Worm (Caenorhabditis elegans) whole organism, dauer: ENCODE results near the gene R11D1.1.

ENCODE experiments used
- unc-62 ChIP-seq: sonication (generic microtip); optimal IDR thresholded peaks from 2 replicates; lab custom pipeline; 2017; ENCODE audit warnings: missing biosample characterization, missing genetic modification reagents, missing genetic modification characterization

R11D1.1 gene

ce11 chrV:12704077-12704476, at the start of gene R11D1.1:
TSS of gene R11D1.1 (plus strand) at chrV:12704377.
- no peak for TF ChIP-seq unc-62 (GFP tag; lab: Kevin White, UChicago)

DNA sequence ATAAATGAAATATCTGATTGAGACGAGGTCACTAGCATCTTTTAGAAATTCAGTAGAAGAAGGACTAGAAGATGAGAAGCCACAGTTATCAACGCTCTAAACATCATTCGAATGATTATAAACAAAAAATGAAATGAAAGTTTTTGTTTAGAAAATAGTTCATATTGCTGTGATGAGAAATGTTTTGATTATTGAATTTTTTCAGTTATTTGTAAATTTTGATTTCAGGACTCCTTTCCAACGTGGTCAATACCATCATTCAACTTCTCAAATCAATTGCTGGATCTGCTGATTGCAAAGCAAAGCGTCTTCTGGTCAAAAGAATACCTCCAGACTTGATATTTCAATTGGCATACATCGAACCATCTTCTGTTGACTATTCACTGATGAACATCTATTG, 46.0 kb upstream of the R11D1.1 start, which contains the start of gene W05B10.6:
W05B10.6 (minus strand) TSS at position 101 of the 400 bp plus-strand sequence.
- no peak for TF ChIP-seq unc-62 (GFP tag; lab: Kevin White, UChicago)

ce11 chrV:12659426-12659825, 44.8 kb upstream of the R11D1.1 start, which contains the start of gene ccch-3:
TSS of gene ccch-3 (minus strand) at chrV:12659687.
- TF ChIP-seq unc-62 (GFP tag; lab: Kevin White, UChicago) = no peak

DNA sequence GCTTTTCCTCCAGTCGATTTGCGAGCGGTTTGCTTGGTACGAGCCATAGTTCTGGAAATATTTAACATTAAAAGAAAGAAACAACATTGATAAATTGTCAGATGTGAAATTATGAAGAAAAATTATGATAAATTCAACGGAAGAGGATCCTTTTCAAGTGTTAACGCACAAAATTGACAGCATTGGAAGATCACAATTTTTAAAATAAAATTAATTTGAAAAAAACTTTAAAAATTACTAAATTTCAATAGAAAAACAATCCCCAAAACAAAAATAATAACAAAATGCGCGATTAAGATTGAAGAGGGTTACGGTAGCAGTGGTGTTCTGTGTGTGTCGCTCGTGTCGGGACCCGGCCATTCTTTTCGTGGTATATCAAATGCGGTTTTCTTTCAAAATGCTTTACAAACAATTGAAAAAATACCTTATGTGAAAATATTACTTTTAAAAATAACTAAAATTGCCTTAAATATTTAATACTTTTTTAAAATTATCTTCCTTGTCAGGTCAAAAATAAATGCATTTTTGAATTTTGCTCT, 43.8 kb upstream of the R11D1.1 start, which contains the start of gene his-74:
his-74 (minus strand) TSS at position 51 of the 539 bp plus-strand sequence.
- no peak for TF ChIP-seq unc-62 (GFP tag; lab: Kevin White, UChicago)

DNA sequence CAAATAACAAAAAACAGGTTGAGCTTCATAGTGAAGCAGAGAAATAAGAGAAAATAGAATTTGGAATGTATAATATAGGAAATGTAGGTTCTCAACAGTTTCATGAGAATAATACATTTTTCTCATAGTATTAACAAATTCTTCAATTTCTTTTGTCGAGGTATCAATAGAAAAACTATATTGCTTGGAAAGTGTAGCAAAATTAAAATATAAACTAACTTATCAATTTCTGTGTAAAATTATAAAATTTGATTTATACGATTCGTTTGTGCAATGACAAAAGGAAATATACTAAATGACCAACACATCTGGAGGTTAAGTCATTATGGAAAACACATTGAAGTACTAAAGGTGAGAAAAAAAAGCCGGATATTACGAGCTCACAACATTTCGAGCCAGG, 42.6 kb upstream of the R11D1.1 start, which contains the start of gene W05B10.3:
W05B10.3 (minus strand) TSS at position 101 of the 400 bp plus-strand sequence.
- no peak for TF ChIP-seq unc-62 (GFP tag; lab: Kevin White, UChicago)

DNA sequence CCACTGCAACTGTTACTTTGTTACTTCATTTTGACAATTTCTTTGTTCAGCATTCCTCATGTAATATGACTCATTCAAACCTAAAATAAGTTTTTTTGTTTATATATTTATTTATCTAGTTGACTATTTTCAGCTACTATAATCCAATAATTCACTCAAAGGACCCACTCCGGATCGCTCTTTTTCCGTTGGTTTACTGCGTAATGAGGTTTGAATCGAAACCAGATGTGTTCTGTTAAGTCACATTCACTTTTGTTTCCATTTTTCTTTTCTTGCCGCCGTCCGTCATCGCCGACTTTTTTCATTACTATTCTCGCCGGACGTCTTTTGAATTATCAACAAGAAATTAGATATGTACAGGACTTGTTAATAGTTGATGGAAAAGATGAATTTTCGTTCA, 40.8 kb upstream of the R11D1.1 start:
- no peak for TF ChIP-seq unc-62 (GFP tag; lab: Kevin White, UChicago)

- no peak for TF ChIP-seq unc-62 (GFP tag; lab: Kevin White, UChicago)
These were observed 36.8 kb upstream of the R11D1.1 start for ce11 chrV:12667397-12667796.

- TF ChIP-seq unc-62 (GFP tag; lab: Kevin White, UChicago) = no peak
These were observed 36.3 kb upstream of the R11D1.1 start, which contains the start of gene W05B10.4 for ce11 chrV:12667926-12668325. TSS of gene W05B10.4 (plus strand) at chrV:12668226.

ce11 chrV:12670607-12671006, 33.6 kb upstream of the R11D1.1 start, which contains the start of gene srx-116:
TSS of gene srx-116 (plus strand) at chrV:12670907.
- no peak for TF ChIP-seq unc-62 (GFP tag; lab: Kevin White, UChicago)

ce11 chrV:12673745-12674144, 30.4 kb upstream of the R11D1.1 start:
- TF ChIP-seq unc-62 (GFP tag; lab: Kevin White, UChicago) = no peak

DNA sequence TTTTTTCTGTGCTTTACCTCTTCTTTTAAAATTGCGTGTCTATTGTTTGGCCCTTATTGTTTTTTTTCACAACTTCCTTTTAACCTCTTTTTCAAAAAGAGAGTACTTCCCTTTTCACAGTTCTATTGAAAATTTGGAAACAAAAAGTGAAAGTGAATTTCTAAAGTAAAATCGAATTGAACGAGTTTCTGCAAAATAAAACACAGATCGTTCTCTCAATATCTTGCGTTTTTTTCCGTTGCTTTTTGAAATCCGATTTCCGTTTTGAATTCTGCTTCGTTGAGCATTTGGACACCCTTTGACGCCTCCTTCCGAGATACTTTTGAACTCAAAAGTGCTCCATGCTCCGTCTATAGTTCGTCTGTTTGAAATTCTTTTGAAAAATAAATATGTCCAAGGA, 27.9 kb upstream of the R11D1.1 start:
- no peak for TF ChIP-seq unc-62 (GFP tag; lab: Kevin White, UChicago)

ce11 chrV:12679292-12679691, 24.9 kb upstream of the R11D1.1 start:
- no peak for TF ChIP-seq unc-62 (GFP tag; lab: Kevin White, UChicago)

DNA sequence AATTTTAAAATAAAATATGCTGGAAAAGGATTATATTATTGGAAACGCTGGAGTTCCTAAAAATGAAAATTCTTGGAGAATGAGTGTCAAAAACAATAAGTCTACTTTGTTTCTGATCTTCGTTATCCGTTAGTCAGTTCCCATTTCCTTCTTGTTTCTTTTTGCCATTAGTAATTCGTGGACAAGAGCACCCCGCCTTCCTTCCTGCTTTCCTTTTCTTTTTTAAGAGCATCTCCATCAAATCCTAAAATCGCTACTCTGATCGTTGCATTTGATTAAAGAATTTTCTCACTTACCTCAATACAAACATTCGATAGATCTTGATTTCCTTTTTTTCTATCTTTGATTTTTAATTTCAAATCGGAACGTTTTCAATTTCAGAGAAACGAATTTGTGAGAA, 24.4 kb upstream of the R11D1.1 start, which contains the start of gene frpr-15:
frpr-15 (plus strand) TSS at position 301 of the 400 bp plus-strand sequence.
- TF ChIP-seq unc-62 (GFP tag; lab: Kevin White, UChicago) = no peak

ce11 chrV:12683205-12683604, 21.0 kb upstream of the R11D1.1 start:
- no peak for TF ChIP-seq unc-62 (GFP tag; lab: Kevin White, UChicago)

DNA sequence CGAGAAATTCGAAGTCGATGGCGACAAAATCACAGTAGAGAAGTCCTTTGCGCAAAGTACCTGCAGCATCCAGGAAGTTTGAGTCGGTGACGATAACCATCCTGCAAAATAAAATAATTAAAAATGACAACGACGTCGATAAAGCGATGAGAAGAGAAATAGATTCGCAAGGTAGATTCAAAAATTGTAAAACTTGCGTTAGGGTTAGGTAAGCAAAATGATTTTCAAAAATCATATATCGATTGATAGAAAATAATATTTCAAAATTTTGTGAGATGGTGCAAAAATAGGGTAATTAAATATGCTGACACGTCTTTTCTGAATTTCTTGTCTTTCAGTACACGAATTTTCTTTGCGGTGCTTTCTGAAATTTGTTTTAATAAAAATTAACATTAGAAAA, 9.0 kb upstream of the R11D1.1 start, which contains the start of gene parn-1:
parn-1 (minus strand) TSS at position 101 of the 400 bp plus-strand sequence.
- no peak for TF ChIP-seq unc-62 (GFP tag; lab: Kevin White, UChicago)

- TF ChIP-seq unc-62 (GFP tag; lab: Kevin White, UChicago) = no peak
These were observed 8.2 kb upstream of the R11D1.1 start, which contains the start of gene K10C8.4 for ce11 chrV:12695968-12696367. TSS of gene K10C8.4 (plus strand) at chrV:12696268.

- no peak for TF ChIP-seq unc-62 (GFP tag; lab: Kevin White, UChicago)
These were observed 7.4 kb upstream of the R11D1.1 start for ce11 chrV:12696790-12697189.
